Worm (Caenorhabditis elegans): ENCODE data around the gene T09F5.2.

T09F5.2 gene

ce11 chrV:15143798-15144197, 7.0 kb upstream of the T09F5.2 start, which contains the start of gene K08F9.4 (continued):
- TF ChIP-seq ceh-100 (GFP tag; IDR thresholded peaks at IDR 0.05), result peak; percentile 88
- no peak for TF ChIP-seq C17E4.6 (GFP tag; IDR thresholded peaks at IDR 0.05)
- no peak for TF ChIP-seq snpc-4 (GFP tag; optimal IDR thresholded peaks at IDR 0.05)
- peak in 1 of 4 experiments; percentile 7 for TF ChIP-seq snpc-4 (tag; optimal IDR thresholded peaks at IDR 0.05)
- no peak for TF ChIP-seq madf-10 (tag; optimal IDR thresholded peaks at IDR 0.05)
- TF ChIP-seq Y53G8AR.9 (GFP tag; conservative IDR thresholded peaks at IDR 0.05), result no peak
- no peak for TF ChIP-seq repo-1 (tag; optimal IDR thresholded peaks at IDR 0.05)
- no peak for TF ChIP-seq C06A6.2 (GFP tag; conservative IDR thresholded peaks at IDR 0.05)
- no peak for TF ChIP-seq ztf-6 (GFP tag; IDR thresholded peaks at IDR 0.05)
- TF ChIP-seq Y79H2A.3 (GFP tag; conservative IDR thresholded peaks at IDR 0.05), result no peak
- no peak for TF ChIP-seq ceh-27 (GFP tag; optimal IDR thresholded peaks at IDR 0.05)

- TF ChIP-seq pha-4 (tag; optimal IDR thresholded peaks at IDR 0.05) (no peak), F52B5.7 (tag; optimal IDR thresholded peaks at IDR 0.05) (no peak), akir-1 (GFP tag; optimal IDR thresholded peaks at IDR 0.05) (no peak), athp-1 (tag; optimal IDR thresholded peaks at IDR 0.05) (no peak), F23B12.7 (tag; optimal IDR thresholded peaks at IDR 0.05; ENCODE audit: insufficient read depth) (no peak), madf-3 (GFP tag; IDR thresholded peaks at IDR 0.05) (no peak)
These were observed 3.0 kb upstream of the T09F5.2 start, which contains the start of gene T09F5.20 for ce11 chrV:15147776-15148175. T09F5.20 (minus strand) TSS chrV:15147876.

DNA sequence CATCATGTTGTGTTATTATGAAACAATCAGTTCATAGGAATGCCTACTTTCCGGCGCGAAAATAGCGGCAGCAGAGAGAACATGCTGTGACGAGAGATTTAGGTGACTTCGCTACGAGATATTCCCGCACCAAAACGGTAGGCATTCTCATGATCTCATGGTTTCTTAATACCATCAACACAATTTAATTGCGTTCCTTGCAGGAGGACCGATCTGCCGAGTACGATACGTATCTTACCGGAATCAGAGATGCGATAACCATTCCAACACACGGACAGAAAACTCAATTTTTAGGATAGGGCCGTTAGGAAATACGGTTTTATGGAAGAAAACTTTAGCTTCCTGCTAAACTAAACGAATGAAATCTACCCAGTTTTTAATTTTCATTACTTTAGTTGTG, 2.0 kb upstream of the T09F5.2 start, which contains the start of gene T09F5.1:
Gene T09F5.1 (plus strand): TSS at position 301 of the 400 bp plus-strand sequence.
- TF ChIP-seq ztf-25 (GFP tag; IDR thresholded peaks at IDR 0.05), result no peak
- TF ChIP-seq ceh-79 (tag; optimal IDR thresholded peaks at IDR 0.05), result no peak
- TF ChIP-seq unc-62 (GFP tag; optimal IDR thresholded peaks at IDR 0.05), result no peak
- no peak for TF ChIP-seq Y53G8AR.9 (GFP tag; conservative IDR thresholded peaks at IDR 0.05)

- TF ChIP-seq ceh-27 (GFP tag; optimal IDR thresholded peaks at IDR 0.05) (no peak), ceh-91 (GFP tag; IDR thresholded peaks at IDR 0.05) (no peak), hrde-1 (tag; optimal IDR thresholded peaks at IDR 0.05; ENCODE audit: borderline replicate concordance) (no peak), lin-35 (GFP tag; optimal IDR thresholded peaks at IDR 0.05) (no peak), sptf-2 (GFP tag; optimal IDR thresholded peaks at IDR 0.05) (no peak), mxl-1 (tag; optimal IDR thresholded peaks at IDR 0.05) (no peak), hlh-12 (tag; optimal IDR thresholded peaks at IDR 0.05) (no peak), ztf-22 (GFP tag; optimal IDR thresholded peaks at IDR 0.05) (no peak), B0336.3 (GFP tag; IDR thresholded peaks at IDR 0.05) (no peak), ztf-28 (GFP tag; IDR thresholded peaks at IDR 0.05) (no peak), F49E8.2 (tag; optimal IDR thresholded peaks at IDR 0.05; ENCODE audit: insufficient read depth) (no peak)
These were observed 585 bp upstream of the T09F5.2 start for ce11 chrV:15150176-15150575.

ce11 chrV:15152010-15152409, 1.2 kb downstream of the T09F5.2 start:
- TF ChIP-seq dox-1 (GFP tag; IDR thresholded peaks at IDR 0.05), result no peak
- TF ChIP-seq ztf-26 (tag; optimal IDR thresholded peaks at IDR 0.05), result no peak
- TF ChIP-seq B0019.2 (GFP tag; conservative IDR thresholded peaks at IDR 0.05), result no peak
- no peak for TF ChIP-seq F33H1.4 (GFP tag; IDR thresholded peaks at IDR 0.05)
- no peak for TF ChIP-seq nhr-120 (GFP tag; IDR thresholded peaks at IDR 0.05)
- no peak for TF ChIP-seq ccch-3 (GFP tag; optimal IDR thresholded peaks at IDR 0.05)
- no peak for TF ChIP-seq athp-1 (tag; optimal IDR thresholded peaks at IDR 0.05)
- no peak for TF ChIP-seq nfya-1 (tag; optimal IDR thresholded peaks at IDR 0.05; ENCODE audit: borderline replicate concordance, insufficient read depth)
- no peak for TF ChIP-seq bed-1 (GFP tag; IDR thresholded peaks at IDR 0.05)
- no peak for TF ChIP-seq let-607 (tag; optimal IDR thresholded peaks at IDR 0.05)
- no peak for TF ChIP-seq mxl-1 (tag; optimal IDR thresholded peaks at IDR 0.05)
- TF ChIP-seq Y56A3A.18 (GFP tag; IDR thresholded peaks at IDR 0.05), result no peak
- TF ChIP-seq aptf-3 (GFP tag; IDR thresholded peaks at IDR 0.05), result no peak
- TF ChIP-seq zfh-2 (GFP tag; conservative IDR thresholded peaks at IDR 0.05), result no peak
- TF ChIP-seq B0261.1 (tag; optimal IDR thresholded peaks at IDR 0.05), result no peak
- no peak for TF ChIP-seq cebp-2 (GFP tag; IDR thresholded peaks at IDR 0.05)

Data from whole organism, young adult.